Worm (Caenorhabditis elegans): ENCODE results near the gene drd-1.
"Not testable (repeated sequence)": the region's sequence is repeated elsewhere in the genome, so short reads cannot be mapped to it uniquely, and the experiment has no call there.

Gene drd-1

DNA sequence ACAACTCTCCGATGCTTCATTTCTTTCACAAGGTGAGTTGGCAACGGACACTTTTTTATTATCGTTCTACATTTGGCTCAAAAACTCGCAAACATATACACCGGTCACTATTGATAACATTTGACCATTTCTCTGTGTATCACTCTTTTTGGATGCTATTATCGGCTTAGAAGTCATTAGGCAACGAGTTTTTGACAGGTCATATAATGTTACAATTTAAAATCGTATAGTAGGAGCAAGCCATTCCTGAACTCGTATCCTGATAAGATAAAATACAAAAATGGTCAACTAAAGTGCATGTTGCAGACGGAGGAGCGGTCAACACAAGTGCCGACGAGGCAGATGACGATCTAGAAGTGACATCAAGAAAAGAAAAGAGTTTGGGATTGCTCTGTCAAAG is 25.1 kb downstream of the drd-1 start:
- TF ChIP-seq pes-1 (GFP tag; IDR thresholded peaks at IDR 0.05) (no peak), tbx-11 (GFP tag; IDR thresholded peaks at IDR 0.05) (no peak), tra-4 (tag; optimal IDR thresholded peaks at IDR 0.05) (no peak), hnd-1 (tag; optimal IDR thresholded peaks at IDR 0.05) (no peak), hmbx-1 (tag; optimal IDR thresholded peaks at IDR 0.05) (no peak), hmg-4 (GFP tag; optimal IDR thresholded peaks at IDR 0.05) (no peak), ama-1 (optimal IDR thresholded peaks at IDR 0.05) (no peak), B0310.2 (tag; optimal IDR thresholded peaks at IDR 0.05) (no peak), tbx-37 (GFP tag; conservative IDR thresholded peaks at IDR 0.05) (no peak), ceh-13 (GFP tag; optimal IDR thresholded peaks at IDR 0.05) (no peak)

DNA sequence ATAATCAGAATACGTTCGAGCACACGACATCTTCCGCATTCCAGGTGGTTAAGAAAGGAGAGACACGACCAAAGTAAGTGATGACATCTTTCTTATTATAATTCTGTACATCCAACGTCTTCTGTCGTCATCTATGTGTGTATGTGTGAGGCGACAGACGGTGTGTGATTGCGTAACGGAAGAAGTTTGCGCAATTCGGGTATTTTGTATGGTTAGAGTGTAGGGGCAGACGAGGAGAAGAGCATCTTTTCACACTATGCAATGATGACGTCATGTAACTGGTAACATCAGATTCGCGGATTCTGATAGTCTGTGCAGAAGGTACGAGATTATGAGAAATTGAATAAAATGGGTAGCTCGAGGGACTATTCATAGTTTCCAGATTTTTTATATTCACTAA is 27.2 kb downstream of the drd-1 start:
- no peak for TF ChIP-seq tra-4 (tag; optimal IDR thresholded peaks at IDR 0.05)
- no peak for TF ChIP-seq ceh-13 (GFP tag; optimal IDR thresholded peaks at IDR 0.05)
- TF ChIP-seq B0310.2 (tag; optimal IDR thresholded peaks at IDR 0.05) = no peak

DNA sequence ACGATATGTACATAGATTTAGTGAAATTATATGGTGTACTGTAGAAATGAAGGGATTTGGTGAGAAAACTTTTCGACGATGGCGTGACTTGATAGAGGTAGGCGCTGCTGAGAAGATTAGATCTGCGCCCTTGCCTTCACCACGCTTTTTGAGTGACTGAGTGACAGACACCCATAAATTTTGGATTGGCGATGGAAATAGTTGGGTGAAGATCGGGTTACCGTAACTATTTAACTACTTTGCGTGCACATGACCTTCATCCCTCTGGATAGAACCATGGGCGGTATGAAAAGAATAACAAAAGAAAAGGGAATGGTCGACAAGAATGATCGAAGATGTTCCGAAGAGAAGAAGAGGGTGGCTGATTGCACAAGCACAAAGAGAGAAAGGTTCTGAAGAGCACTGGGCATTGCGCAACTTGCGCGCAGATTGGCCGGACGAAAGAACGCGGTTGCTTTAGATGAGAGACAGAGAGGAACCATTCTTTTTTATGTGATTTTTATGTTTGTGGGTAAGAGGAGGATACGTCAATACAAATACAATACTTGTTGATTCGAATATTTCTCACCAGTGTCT is 27.7 kb downstream of the drd-1 start:
- peak; percentile 21 for TF ChIP-seq hmg-4 (GFP tag; optimal IDR thresholded peaks at IDR 0.05)
- no peak for TF ChIP-seq flt-1 (GFP tag; IDR thresholded peaks at IDR 0.05)

DNA sequence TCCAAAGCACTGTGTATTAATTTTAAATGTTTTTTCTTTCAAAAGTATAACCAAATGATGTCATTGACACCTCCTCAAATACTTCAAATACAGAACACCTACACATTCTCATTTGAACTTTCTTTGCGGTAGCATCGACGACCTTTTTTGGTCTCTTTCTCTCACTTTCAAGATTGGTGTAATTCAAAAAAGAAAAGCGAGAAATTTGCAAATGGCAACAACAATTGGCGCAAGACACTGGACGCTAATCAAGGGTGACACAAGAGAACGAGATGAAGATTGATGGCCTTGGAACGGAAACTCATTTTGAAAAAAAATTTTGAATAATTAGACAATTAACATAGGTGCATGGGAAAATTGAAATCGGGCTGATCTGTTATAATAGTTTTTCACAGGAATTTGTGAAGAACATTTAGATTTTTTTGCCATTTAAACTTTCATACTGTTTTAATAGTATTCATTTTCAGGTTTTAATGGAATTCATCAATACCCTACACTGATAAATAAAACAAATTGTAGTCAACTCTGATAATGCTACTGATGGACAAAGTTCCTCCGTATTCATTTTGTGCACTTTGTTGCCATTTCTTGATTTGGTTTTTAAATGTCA is 29.3 kb downstream of the drd-1 start, which contains the start of gene fdgt-2:
Gene fdgt-2 (plus strand): TSS at position 560 of the 610 bp plus-strand sequence.
- no peak for TF ChIP-seq tbx-11 (GFP tag; IDR thresholded peaks at IDR 0.05)
- no peak for TF ChIP-seq pes-1 (GFP tag; IDR thresholded peaks at IDR 0.05)
- TF ChIP-seq tra-4 (tag; optimal IDR thresholded peaks at IDR 0.05) = no peak

DNA sequence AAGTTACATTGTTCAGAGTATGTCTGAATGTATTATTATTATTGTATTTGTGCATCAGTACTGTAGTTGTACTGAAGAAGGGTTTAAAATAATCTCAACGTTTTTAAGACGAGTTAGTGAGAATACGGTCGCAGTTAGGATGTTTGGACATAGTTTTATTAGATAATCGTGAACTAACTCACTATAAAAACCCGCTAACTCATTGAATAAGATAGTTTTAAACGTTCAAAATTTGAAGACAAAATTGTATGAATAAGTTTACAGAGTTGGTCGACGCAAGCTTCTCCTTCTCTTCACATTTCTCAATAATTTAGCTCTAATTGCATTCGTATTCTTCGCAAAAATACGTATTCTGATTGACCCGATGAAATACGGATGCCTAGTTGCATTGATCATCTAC is 31.2 kb downstream of the drd-1 start:
- no peak for TF ChIP-seq B0310.2 (tag; optimal IDR thresholded peaks at IDR 0.05)
- no peak for TF ChIP-seq ets-7 (tag; optimal IDR thresholded peaks at IDR 0.05)
- no peak for TF ChIP-seq ceh-13 (GFP tag; optimal IDR thresholded peaks at IDR 0.05)
- no peak for TF ChIP-seq pes-1 (GFP tag; IDR thresholded peaks at IDR 0.05)
- no peak for TF ChIP-seq hmg-4 (GFP tag; optimal IDR thresholded peaks at IDR 0.05)

DNA sequence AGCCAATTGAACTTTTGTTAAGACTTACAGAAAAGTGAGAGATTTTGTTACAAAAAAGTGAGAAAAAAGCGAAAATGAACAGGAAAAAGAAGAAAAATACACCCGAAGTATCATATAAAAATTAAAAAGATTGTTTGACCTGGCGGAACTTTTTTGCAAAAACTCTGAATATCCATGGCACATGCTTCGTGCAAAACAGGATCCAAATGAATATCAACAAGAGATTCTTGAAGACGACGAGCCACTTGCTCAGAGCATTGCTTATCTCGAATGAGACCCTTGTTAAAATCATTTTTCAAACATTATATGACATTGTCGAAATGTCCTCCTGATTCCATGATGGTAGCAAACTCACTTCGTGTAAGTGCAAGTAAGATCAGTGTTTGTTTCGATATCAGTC is 31.9 kb downstream of the drd-1 start, which contains the start of gene F14E5.8:
Gene F14E5.8 (plus strand): TSS at position 301 of the 400 bp plus-strand sequence.
- TF ChIP-seq scrt-1 (GFP tag; IDR thresholded peaks at IDR 0.05); ceh-13 (GFP tag; optimal IDR thresholded peaks at IDR 0.05); tra-4 (tag; optimal IDR thresholded peaks at IDR 0.05): not testable (repeated sequence)

DNA sequence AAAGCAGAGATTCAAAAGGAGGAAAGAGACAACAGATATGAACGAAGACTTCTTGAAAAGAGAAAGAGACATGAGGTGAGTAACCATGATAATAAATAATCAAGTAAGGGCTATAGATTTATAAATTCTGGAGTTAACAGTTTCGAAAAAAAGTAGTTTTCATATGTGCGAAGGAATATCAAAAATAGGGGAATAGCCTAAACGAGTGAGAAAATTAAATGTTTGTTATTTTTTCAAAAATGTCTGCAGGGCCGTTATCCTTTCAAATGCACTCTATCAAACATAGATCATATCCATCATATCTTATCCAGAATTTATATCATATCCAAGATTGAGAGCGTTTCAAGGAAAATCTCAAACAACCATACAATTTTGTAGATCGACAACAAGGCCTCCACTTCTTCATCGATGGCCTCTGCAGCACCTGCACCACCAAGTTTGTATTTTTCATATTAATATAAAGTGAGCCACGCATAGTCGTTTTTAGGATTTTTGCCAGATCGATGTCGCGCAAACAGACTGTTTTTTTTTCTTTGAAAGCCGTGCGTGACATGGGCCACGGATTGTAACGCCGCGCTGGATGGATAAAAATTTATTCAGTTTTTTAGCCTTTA is 33.0 kb downstream of the drd-1 start:
- no peak for TF ChIP-seq F13C5.2 (tag; optimal IDR thresholded peaks at IDR 0.05)
- TF ChIP-seq sea-1 (GFP tag; conservative IDR thresholded peaks at IDR 0.05) = no peak
- TF ChIP-seq B0310.2 (tag; optimal IDR thresholded peaks at IDR 0.05) = no peak
- TF ChIP-seq aly-1 (tag; optimal IDR thresholded peaks at IDR 0.05) = no peak
- no peak for TF ChIP-seq scrt-1 (GFP tag; IDR thresholded peaks at IDR 0.05)
- no peak for TF ChIP-seq hmg-4 (GFP tag; optimal IDR thresholded peaks at IDR 0.05)
- no peak for TF ChIP-seq flt-1 (GFP tag; IDR thresholded peaks at IDR 0.05)
- TF ChIP-seq pes-1 (GFP tag; IDR thresholded peaks at IDR 0.05) = no peak
- TF ChIP-seq ceh-36 (tag; optimal IDR thresholded peaks at IDR 0.05) = no peak
- no peak for TF ChIP-seq ama-1 (optimal IDR thresholded peaks at IDR 0.05)
- no peak for TF ChIP-seq ceh-13 (GFP tag; optimal IDR thresholded peaks at IDR 0.05)
- TF ChIP-seq hmbx-1 (tag; optimal IDR thresholded peaks at IDR 0.05) = no peak
- TF ChIP-seq ets-7 (tag; optimal IDR thresholded peaks at IDR 0.05) = no peak
- TF ChIP-seq tbx-37 (GFP tag; conservative IDR thresholded peaks at IDR 0.05) = no peak
- TF ChIP-seq tra-4 (tag; optimal IDR thresholded peaks at IDR 0.05) = no peak
- TF ChIP-seq hnd-1 (tag; optimal IDR thresholded peaks at IDR 0.05) = no peak
- no peak for TF ChIP-seq tbx-11 (GFP tag; IDR thresholded peaks at IDR 0.05)

DNA sequence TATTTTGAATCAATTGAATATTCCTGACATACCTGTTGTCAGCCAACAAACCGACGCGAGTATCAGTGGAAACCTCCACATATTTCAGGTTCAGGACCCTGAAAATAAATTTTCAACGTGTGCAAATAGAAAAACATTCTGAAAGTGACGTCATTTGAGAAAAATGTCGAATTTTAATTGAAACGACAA is 40.8 kb downstream of the drd-1 start, which contains the start of gene F14E5.2:
Gene F14E5.2 (minus strand): TSS at position 101 of the 189 bp plus-strand sequence.
- TF ChIP-seq aly-1 (tag; optimal IDR thresholded peaks at IDR 0.05) (no peak), hmg-4 (GFP tag; optimal IDR thresholded peaks at IDR 0.05) (no peak), ceh-36 (tag; optimal IDR thresholded peaks at IDR 0.05) (no peak), ceh-13 (GFP tag; optimal IDR thresholded peaks at IDR 0.05) (no peak), pes-1 (GFP tag; IDR thresholded peaks at IDR 0.05) (no peak), hmbx-1 (tag; optimal IDR thresholded peaks at IDR 0.05) (no peak), tbx-11 (GFP tag; IDR thresholded peaks at IDR 0.05) (no peak), hnd-1 (tag; optimal IDR thresholded peaks at IDR 0.05) (no peak), B0310.2 (tag; optimal IDR thresholded peaks at IDR 0.05) (no peak), F13C5.2 (tag; optimal IDR thresholded peaks at IDR 0.05) (no peak), tra-4 (tag; optimal IDR thresholded peaks at IDR 0.05) (no peak), ets-7 (tag; optimal IDR thresholded peaks at IDR 0.05) (no peak)

All from whole organism, early embryonic.